Worm (Caenorhabditis elegans) whole organism, midembryonic: ENCODE data around the gene str-182.

Source experiments
- T22C8.4 ChIP-seq: fragments of 200-800 bp; sonication (Bioruptor generic); IDR thresholded peaks from 2 replicates; pipeline ENCODE4 v1.3.6; 2022; ENCODE audit warnings: missing genetic modification characterization, missing compliant biosample characterization
- cog-1 ChIP-seq: sonication (generic microtip); optimal IDR thresholded peaks from 2 replicates; lab custom pipeline; 2016; ENCODE audit warnings: missing genetic modification characterization, missing compliant biosample characterization
- flt-1 ChIP-seq: fragments of 200-800 bp; sonication (Bioruptor generic); IDR thresholded peaks from 2 replicates; pipeline ENCODE4 v1.3.6; 2022; ENCODE audit warnings: missing genetic modification characterization, missing compliant biosample characterization
- klf-2 ChIP-seq: fragments of 200-800 bp; sonication (Bioruptor generic); conservative IDR thresholded peaks from 2 replicates; pipeline ENCODE4 v1.3.6; 2022; ENCODE audit warnings: missing genetic modification reagents, missing genetic modification characterization, missing compliant biosample characterization
- med-1 ChIP-seq: sonication (generic microtip); optimal IDR thresholded peaks from 2 replicates; lab custom pipeline; 2017; ENCODE audit warnings: missing genetic modification characterization, mild to moderate bottlenecking, missing compliant biosample characterization, antibody characterized with exemption, missing genetic modification reagents; ENCODE audit not compliant: insufficient read depth
- ref-1 ChIP-seq: fragments of 200-800 bp; sonication (Bioruptor generic); conservative IDR thresholded peaks from 2 replicates; pipeline ENCODE4 v1.3.6; 2022; ENCODE audit warnings: missing genetic modification reagents, missing genetic modification characterization, missing compliant biosample characterization
- tab-1 ChIP-seq: fragments of 200-800 bp; sonication (Bioruptor generic); IDR thresholded peaks from 2 replicates; pipeline ENCODE4 v1.3.6; 2022; ENCODE audit warnings: missing genetic modification characterization, missing compliant biosample characterization
- ztf-23 ChIP-seq: fragments of 200-800 bp; sonication (Bioruptor generic); IDR thresholded peaks from 2 replicates; pipeline ENCODE4 v1.3.6; 2022; ENCODE audit warnings: missing genetic modification reagents, missing genetic modification characterization, missing compliant biosample characterization
- ztf-29 ChIP-seq: fragments of 200-800 bp; sonication (Bioruptor generic); IDR thresholded peaks from 2 replicates; pipeline ENCODE4 v1.3.6; 2022; ENCODE audit warnings: missing genetic modification reagents, missing genetic modification characterization, missing compliant biosample characterization

The str-182 gene

DNA sequence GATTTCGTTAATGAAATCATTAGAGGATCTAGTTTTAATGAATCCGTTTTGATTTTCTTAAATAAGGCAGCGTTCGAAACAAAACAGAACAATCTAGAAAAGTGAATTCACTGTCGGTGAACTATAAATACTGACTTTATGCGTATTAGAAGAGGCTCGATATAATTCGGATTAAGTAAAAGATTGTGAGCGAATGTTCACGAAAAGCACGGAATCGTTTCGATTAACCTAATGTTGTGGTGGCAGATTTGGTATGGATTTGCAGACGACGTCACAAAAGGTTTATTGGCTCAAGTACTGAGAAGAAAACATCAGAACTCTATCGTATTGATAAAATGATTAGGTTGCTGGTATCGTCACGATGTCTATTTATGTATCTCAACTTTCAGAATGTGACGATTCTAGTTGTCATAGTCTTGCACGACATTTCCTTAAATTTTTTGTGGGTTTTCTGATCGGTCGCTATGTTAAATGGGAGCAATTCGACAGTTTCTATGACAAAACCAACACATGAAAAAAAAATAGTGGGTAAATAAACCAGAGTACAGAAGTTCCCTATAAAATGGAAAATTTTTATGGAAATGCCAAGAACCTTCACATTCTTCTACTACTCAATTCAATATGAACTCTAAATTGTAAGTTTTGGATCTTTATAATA, 3.9 kb downstream of the str-182 start, which contains the start of the genes pyt-1 and fipr-7:
Gene pyt-1, minus strand, starts transcription at position 101 of the 658 bp plus-strand sequence.
Gene fipr-7, plus strand, starts transcription at position 608 of the 658 bp plus-strand sequence.
- TF ChIP-seq med-1 (GFP tag; lab: Kevin White, UChicago) (no peak), ztf-29 (GFP tag; lab: Robert Waterston, UW) (no peak), klf-2 (GFP tag; lab: Robert Waterston, UW) (no peak), T22C8.4 (GFP tag; lab: Robert Waterston, UW) (no peak), tab-1 (GFP tag; lab: Robert Waterston, UW) (no peak), ztf-23 (no peak), ref-1 (GFP tag; lab: Robert Waterston, UW) (no peak), flt-1 (no peak), cog-1 (no peak)

DNA sequence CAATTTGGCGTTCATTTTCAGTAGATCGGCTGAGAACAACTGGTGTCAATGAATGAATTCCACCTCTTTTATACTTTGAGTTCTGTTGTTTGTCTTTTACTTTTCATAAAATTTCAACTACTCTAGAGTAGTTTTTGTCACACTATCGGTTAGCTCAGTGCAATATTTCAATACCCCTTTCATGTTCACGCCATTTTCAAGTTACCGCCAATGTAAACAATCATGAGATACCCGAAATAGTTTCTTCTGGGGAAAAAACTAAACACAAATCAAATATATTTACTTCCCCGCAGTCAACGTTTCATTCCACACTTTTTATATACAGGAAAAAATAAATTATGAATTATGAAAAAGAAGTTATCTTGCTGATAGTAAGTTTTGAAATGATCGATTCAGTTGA, 4.9 kb downstream of the str-182 start, which contains the start of gene fipr-4:
Gene fipr-4, minus strand, starts transcription at position 101 of the 400 bp plus-strand sequence.
- TF ChIP-seq tab-1 (GFP tag; lab: Robert Waterston, UW) (no peak), flt-1 (no peak), ref-1 (GFP tag; lab: Robert Waterston, UW) (no peak), T22C8.4 (GFP tag; lab: Robert Waterston, UW) (no peak), ztf-29 (GFP tag; lab: Robert Waterston, UW) (no peak), cog-1 (no peak), ztf-23 (no peak), klf-2 (GFP tag; lab: Robert Waterston, UW) (no peak), med-1 (GFP tag; lab: Kevin White, UChicago) (no peak)

DNA sequence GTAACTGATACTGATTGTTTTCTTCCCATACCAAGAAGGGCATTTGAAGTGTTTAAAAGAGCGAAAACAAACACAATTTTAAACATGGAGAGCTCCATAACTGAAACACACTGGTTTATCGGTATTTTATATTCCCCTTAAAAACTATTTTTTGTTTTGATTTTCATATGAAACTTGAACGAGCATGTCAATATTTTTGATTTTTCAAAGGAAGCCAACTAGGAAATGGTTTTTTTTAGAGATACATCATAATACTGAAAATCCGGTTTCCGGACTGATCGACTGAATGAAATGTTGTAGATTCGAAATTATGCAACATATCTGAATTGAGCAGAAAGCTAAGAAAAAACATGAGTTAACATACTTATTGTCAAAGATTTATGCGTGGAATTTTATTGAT, 5.9 kb downstream of the str-182 start, which contains the start of gene ttr-19:
Gene ttr-19, minus strand, starts transcription at position 101 of the 400 bp plus-strand sequence.
- TF ChIP-seq T22C8.4 (GFP tag; lab: Robert Waterston, UW) = no peak
- no peak for TF ChIP-seq tab-1 (GFP tag; lab: Robert Waterston, UW)
- no peak for TF ChIP-seq med-1 (GFP tag; lab: Kevin White, UChicago)
- no peak for TF ChIP-seq ztf-29 (GFP tag; lab: Robert Waterston, UW)
- TF ChIP-seq flt-1 = no peak
- TF ChIP-seq ztf-23 = no peak
- TF ChIP-seq klf-2 (GFP tag; lab: Robert Waterston, UW) = no peak
- no peak for TF ChIP-seq cog-1
- TF ChIP-seq ref-1 (GFP tag; lab: Robert Waterston, UW) = no peak

DNA sequence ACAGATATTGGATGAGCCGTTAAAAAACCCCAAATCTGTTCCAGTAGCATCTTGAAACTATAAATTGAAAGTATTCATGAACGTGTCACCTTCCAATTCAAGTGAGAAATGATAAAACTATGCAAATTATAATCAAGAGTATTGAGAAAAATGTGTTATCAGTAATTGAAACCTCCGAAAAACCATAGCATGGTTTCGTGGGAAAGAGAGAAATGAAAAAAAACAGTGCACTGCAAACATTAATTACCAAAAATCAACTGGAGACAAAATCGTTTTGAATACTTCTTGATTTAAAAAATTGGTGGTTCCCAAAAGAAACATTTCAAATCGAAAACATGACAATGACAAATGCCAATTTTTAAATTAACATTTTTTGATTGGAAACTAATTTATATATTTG, 7.6 kb downstream of the str-182 start, which contains the start of gene daf-36:
Gene daf-36, minus strand, starts transcription at position 101 of the 400 bp plus-strand sequence.
- TF ChIP-seq ref-1 (GFP tag; lab: Robert Waterston, UW) (no peak), ztf-29 (GFP tag; lab: Robert Waterston, UW) (no peak), flt-1 (no peak), ztf-23 (no peak), med-1 (GFP tag; lab: Kevin White, UChicago) (no peak), tab-1 (GFP tag; lab: Robert Waterston, UW) (no peak), cog-1 (no peak), klf-2 (GFP tag; lab: Robert Waterston, UW) (no peak), T22C8.4 (GFP tag; lab: Robert Waterston, UW) (no peak)

DNA sequence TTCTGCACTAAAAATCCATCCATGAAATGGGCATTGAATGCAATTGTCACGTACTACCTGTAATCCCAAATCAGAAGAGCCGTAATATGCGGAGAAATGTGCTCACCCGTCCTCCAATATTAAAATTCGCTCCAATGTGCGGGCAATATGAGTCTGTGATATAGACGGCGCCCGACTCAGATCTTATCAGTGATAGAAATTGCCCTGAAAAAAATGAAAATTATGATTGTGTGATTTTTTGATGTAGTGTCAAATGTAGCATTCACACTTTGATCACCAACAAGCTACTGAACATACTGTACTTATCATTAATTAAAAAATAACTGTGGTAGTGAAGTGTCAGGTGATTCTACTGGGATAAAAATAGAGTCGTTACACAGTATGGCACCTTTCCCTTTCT, 8.6 kb downstream of the str-182 start:
- no peak for TF ChIP-seq ref-1 (GFP tag; lab: Robert Waterston, UW)
- TF ChIP-seq tab-1 (GFP tag; lab: Robert Waterston, UW) = no peak
- no peak for TF ChIP-seq cog-1
- no peak for TF ChIP-seq med-1 (GFP tag; lab: Kevin White, UChicago)
- no peak for TF ChIP-seq T22C8.4 (GFP tag; lab: Robert Waterston, UW)
- no peak for TF ChIP-seq flt-1
- no peak for TF ChIP-seq ztf-23

DNA sequence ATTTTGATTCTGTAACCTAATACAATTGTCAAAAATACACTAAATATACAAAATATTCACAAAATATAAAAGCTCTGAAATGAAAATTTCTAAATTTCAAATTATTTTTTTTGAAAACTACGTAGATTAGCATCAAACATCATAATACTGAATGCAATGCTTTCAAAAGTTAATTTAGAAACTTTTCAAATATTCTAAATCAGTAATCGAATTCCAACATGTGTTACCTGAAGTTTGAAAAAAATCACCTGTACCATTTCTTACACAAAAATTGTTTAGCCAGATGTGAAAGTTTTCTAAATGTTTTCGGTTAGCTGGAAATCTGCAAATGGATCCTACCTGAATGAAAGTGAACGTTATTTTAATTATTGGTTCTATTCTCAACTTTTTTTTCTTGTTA, 11.2 kb downstream of the str-182 start, which contains the start of gene C12D8.20:
Gene C12D8.20, plus strand, starts transcription at position 301 of the 400 bp plus-strand sequence.
- TF ChIP-seq flt-1 (no peak), cog-1 (no peak), T22C8.4 (GFP tag; lab: Robert Waterston, UW) (no peak), ref-1 (GFP tag; lab: Robert Waterston, UW) (no peak), med-1 (GFP tag; lab: Kevin White, UChicago) (no peak), ztf-23 (no peak), ztf-29 (GFP tag; lab: Robert Waterston, UW) (no peak), klf-2 (GFP tag; lab: Robert Waterston, UW) (no peak), tab-1 (GFP tag; lab: Robert Waterston, UW) (no peak)

DNA sequence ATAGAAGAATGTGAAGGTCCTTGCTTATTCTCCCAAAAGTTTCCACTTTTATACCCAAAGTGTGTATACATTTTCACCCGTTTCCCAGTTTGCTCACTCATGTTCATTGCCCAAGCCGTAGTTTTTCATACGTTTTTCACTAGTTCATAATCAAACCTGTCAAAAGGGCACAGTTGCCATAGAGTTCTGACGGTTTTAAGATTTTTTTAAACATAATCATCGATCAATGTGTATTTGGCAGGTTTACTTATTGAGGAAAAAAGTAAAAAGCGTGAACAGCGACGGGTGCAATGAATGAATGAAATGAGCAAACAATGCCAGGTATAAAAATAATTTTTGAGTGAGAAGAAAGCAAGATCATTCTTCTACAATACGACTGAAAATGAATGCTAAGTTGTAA, 11.9 kb downstream of the str-182 start, which contains the start of the genes fipr-5 and fipr-9:
Gene fipr-5, minus strand, starts transcription at position 101 of the 400 bp plus-strand sequence.
Gene fipr-9, plus strand, starts transcription at position 346 of the 400 bp plus-strand sequence.
- TF ChIP-seq med-1 (GFP tag; lab: Kevin White, UChicago) (no peak), tab-1 (GFP tag; lab: Robert Waterston, UW) (no peak), ztf-29 (GFP tag; lab: Robert Waterston, UW) (no peak), flt-1 (no peak), cog-1 (no peak), klf-2 (GFP tag; lab: Robert Waterston, UW) (no peak), ref-1 (GFP tag; lab: Robert Waterston, UW) (no peak), ztf-23 (no peak), T22C8.4 (GFP tag; lab: Robert Waterston, UW) (no peak)

DNA sequence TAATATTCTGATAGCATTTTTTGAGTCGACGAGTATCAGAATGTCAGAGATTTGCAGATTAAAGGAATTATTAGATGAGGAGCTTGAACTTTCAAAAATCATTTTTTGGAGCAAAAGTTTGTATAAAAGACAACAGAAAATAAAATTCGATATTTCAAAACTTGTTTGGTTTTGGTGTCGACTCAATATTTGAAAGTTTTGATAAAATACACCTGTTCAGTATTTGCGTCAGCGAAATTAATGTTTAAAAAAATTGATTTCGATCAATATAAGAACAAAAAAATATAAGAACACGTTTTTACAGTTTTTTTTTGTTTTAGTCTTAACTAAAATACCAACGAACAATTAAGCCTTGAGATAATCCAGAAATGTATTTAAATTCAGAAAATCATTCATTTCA, 12.6 kb downstream of the str-182 start, which contains the start of gene C12D8.13:
Gene C12D8.13, minus strand, starts transcription at position 101 of the 400 bp plus-strand sequence.
- no peak for TF ChIP-seq tab-1 (GFP tag; lab: Robert Waterston, UW)
- TF ChIP-seq ztf-23 = no peak
- TF ChIP-seq ztf-29 (GFP tag; lab: Robert Waterston, UW) = no peak
- TF ChIP-seq flt-1 = no peak
- TF ChIP-seq ref-1 (GFP tag; lab: Robert Waterston, UW) = no peak

DNA sequence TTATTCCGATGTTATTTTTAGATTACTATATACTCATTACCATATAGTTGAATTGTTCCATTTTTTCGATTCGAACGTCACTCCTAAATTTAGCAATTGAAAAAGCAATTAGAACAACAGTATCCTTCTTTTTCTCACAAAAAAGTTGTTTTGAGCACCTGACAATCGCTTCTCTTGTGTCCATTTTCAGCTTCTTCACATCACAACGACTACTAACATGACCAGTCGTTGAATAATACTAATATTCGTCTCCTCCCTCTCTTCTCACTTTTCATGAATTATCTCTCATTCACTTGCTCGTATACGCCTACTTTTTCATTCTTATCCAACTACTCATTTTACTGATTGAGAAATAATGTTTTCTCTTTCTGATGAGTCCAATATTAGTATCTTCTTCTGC, 16.5 kb downstream of the str-182 start, which contains the start of gene ZK856.14:
Gene ZK856.14, plus strand, starts transcription at position 301 of the 400 bp plus-strand sequence.
- TF ChIP-seq cog-1 (no peak), med-1 (GFP tag; lab: Kevin White, UChicago) (no peak), klf-2 (GFP tag; lab: Robert Waterston, UW) (no peak), ztf-23 (no peak), tab-1 (GFP tag; lab: Robert Waterston, UW) (no peak), T22C8.4 (GFP tag; lab: Robert Waterston, UW) (no peak), ref-1 (GFP tag; lab: Robert Waterston, UW) (no peak), flt-1 (no peak), ztf-29 (GFP tag; lab: Robert Waterston, UW) (no peak)
